Worm (Caenorhabditis elegans) whole organism, dauer: ENCODE results near the gene srh-146.
"Not testable (repeated sequence)": the region's sequence is repeated elsewhere in the genome, so short reads cannot be mapped to it uniquely, and the experiment has no call there.

Experiments
- unc-62 ChIP-seq: sonication (generic microtip); optimal IDR thresholded peaks from 2 replicates; lab custom pipeline; 2017; ENCODE audit warnings: missing biosample characterization, missing genetic modification reagents, missing genetic modification characterization

srh-146 gene

DNA sequence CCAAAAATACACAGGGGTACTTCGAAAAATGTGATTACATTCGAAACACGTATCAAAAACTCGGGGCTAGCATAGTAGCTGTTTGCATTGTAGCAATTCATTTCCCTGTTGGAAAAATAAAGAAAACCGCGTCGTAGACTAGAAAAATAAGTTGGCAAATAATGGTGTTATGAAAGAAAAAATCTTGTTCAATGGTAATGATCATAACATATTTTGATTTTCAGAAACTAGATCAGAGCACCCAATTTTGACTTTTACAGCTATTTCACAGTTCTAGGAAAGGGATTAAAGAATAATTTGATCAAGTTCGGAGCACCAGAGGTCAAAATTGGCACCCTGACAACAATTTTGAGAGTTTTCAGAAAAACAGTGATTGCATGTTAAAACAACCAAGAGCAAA, 41.3 kb downstream of the srh-146 start, which contains the start of gene srh-248:
Gene srh-248 (minus strand): TSS at position 101 of the 400 bp plus-strand sequence.
- not testable (repeated sequence) for TF ChIP-seq unc-62 (GFP tag; lab: Kevin White, UChicago)

DNA sequence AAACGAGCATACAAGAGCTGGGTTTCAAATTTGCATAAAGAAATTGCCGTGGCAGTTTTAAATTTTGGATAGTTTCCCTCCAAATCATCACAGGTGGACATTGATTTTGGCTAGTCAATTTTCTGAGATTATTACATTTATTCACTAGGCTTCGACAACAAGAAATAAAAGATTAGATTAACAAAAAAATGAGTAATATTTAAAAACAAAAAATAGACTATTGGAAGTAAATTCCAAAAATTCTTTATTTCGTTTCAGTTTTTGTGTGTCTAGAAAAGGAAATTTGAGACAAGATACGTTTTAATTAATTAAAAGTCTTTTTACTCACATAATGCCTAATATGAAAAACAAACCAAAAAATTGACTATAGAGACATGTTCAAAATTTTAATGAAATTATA, 44.2 kb downstream of the srh-146 start, which contains the start of gene srw-142:
Gene srw-142 (minus strand): TSS at position 101 of the 400 bp plus-strand sequence.
- no peak for TF ChIP-seq unc-62 (GFP tag; lab: Kevin White, UChicago)

DNA sequence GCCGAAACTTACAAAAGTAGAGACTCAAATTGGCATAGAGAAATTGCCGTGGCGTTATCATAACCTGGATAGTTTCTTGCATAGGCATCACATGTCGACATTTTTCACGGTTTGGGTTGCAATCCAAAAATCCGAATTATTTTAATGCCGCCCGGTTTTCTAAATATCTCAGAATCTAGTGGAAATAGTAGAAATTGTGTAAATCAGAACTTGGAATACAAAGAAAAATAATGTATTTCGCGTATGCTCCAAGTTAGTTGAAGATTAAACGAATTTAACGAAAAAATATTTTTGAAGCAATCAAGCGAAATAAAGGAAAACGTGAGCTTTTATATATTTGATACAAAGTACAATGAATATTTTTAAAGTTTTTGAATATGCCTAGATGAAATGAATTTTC, 46.8 kb downstream of the srh-146 start, which contains the start of gene srw-144:
Gene srw-144 (minus strand): TSS at position 101 of the 400 bp plus-strand sequence.
- no peak for TF ChIP-seq unc-62 (GFP tag; lab: Kevin White, UChicago)

DNA sequence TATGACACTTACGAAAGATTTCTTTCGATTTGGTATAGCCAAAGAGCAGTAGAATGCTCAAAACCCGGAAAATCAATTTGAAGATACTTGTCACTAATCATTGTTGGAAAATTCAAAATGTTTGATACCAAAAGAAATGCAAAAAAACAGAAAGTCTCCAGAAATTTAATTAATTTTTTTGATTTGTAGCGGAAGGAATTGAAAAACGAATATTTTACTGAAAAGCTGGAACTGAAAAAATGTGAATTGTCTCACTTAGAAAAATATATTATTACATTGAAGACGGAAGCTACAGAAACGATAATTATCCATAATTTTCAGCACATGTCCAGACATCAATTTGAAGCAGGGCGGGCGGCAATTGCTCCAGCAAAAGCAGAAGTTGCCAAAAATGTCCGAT, 48.9 kb downstream of the srh-146 start, which contains the start of gene srw-138:
Gene srw-138 (minus strand): TSS at position 101 of the 400 bp plus-strand sequence.
- no peak for TF ChIP-seq unc-62 (GFP tag; lab: Kevin White, UChicago)

DNA sequence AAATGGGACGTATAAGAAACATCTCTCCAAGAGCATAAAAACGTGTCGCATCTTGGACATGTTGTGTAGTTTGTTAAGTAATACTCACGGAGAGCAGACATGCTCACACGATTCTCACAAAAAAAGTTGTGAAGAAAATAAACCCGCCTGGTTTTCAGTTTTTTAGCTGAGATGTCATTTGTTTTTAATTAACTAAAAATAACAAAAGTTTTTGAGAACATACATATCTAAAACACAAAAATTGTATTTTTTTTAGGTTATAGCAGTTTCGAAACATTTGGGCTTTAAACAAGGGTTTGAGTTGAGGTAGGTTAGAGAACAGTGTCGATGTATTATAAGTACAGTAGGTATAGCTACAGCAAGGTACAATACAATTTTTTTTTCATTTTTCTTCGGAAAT, 50.7 kb downstream of the srh-146 start, which contains the start of gene srh-88:
Gene srh-88 (minus strand): TSS at position 101 of the 400 bp plus-strand sequence.
- TF ChIP-seq unc-62 (GFP tag; lab: Kevin White, UChicago) = no peak
